Worm (Caenorhabditis elegans) whole organism, young adult: ENCODE results near the gene degl-2.

Experiments used
- B0261.1 ChIP-seq: sonication (generic microtip); optimal IDR thresholded peaks from 2 replicates; lab custom pipeline; 2016; ENCODE audit warnings: mild to moderate bottlenecking, missing genetic modification characterization, moderate library complexity, missing compliant biosample characterization
- B0336.3 ChIP-seq: fragments of 200-800 bp; sonication (Bioruptor generic); IDR thresholded peaks from 2 replicates; pipeline ENCODE4 v1.3.6; 2022; ENCODE audit warnings: missing genetic modification characterization, missing compliant biosample characterization
- C06A6.2 ChIP-seq: fragments of 200-800 bp; sonication (Bioruptor generic); conservative IDR thresholded peaks from 2 replicates; pipeline ENCODE4 v1.3.6; 2022; ENCODE audit warnings: missing genetic modification characterization, missing compliant biosample characterization
- C17E4.6 ChIP-seq: fragments of 200-800 bp; sonication (Bioruptor generic); IDR thresholded peaks from 2 replicates; pipeline ENCODE4 v1.3.6; 2022; ENCODE audit warnings: missing genetic modification reagents, missing genetic modification characterization, missing compliant biosample characterization
- D2030.7 ChIP-seq: fragments of 200-800 bp; sonication (Bioruptor generic); IDR thresholded peaks from 2 replicates; pipeline ENCODE4 v1.3.6; 2022; ENCODE audit warnings: missing genetic modification reagents, missing genetic modification characterization, missing compliant biosample characterization
- F10E7.11 ChIP-seq: sonication (generic microtip); optimal IDR thresholded peaks from 2 replicates; lab custom pipeline; 2017; ENCODE audit warnings: mild to moderate bottlenecking, missing genetic modification characterization, moderate library complexity, missing compliant biosample characterization
- F33H1.4 ChIP-seq: fragments of 200-800 bp; sonication (Bioruptor generic); IDR thresholded peaks from 2 replicates; pipeline ENCODE4 v1.3.6; 2022; ENCODE audit warnings: missing genetic modification reagents, missing genetic modification characterization, missing compliant biosample characterization
- F39B2.1 ChIP-seq: fragments of 200-800 bp; sonication (Bioruptor generic); IDR thresholded peaks from 2 replicates; pipeline ENCODE4 v1.3.6; 2022; ENCODE audit warnings: missing genetic modification reagents, missing genetic modification characterization, missing compliant biosample characterization
- F49E8.2 ChIP-seq: sonication (generic microtip); optimal IDR thresholded peaks from 3 replicates; lab custom pipeline; 2017; ENCODE audit warnings: missing genetic modification characterization, mild to moderate bottlenecking, missing compliant biosample characterization, antibody characterized with exemption, moderate library complexity; ENCODE audit not compliant: insufficient read depth
- F52B5.7 ChIP-seq: sonication (generic microtip); optimal IDR thresholded peaks from 2 replicates; lab custom pipeline; 2016; ENCODE audit warnings: mild to moderate bottlenecking, missing genetic modification characterization, missing compliant biosample characterization
- F55B11.4 ChIP-seq: sonication (generic microtip); optimal IDR thresholded peaks from 2 replicates; lab custom pipeline; 2016; ENCODE audit warnings: missing compliant biosample characterization, missing genetic modification characterization, borderline replicate concordance; ENCODE audit not compliant: insufficient read depth
- F57A8.1 ChIP-seq: fragments of 200-800 bp; sonication (Bioruptor generic); optimal IDR thresholded peaks from 2 replicates; lab custom pipeline; 2018; ENCODE audit warnings: mild to moderate bottlenecking, missing genetic modification characterization, moderate library complexity, missing compliant biosample characterization
- T07F8.4 ChIP-seq: sonication (generic microtip); optimal IDR thresholded peaks from 2 replicates; lab custom pipeline; 2016; ENCODE audit warnings: mild to moderate bottlenecking, missing genetic modification characterization, moderate library complexity, missing compliant biosample characterization
- T26A5.8 ChIP-seq: sonication (generic microtip); optimal IDR thresholded peaks from 2 replicates; lab custom pipeline; 2016; ENCODE audit warnings: missing genetic modification characterization, missing compliant biosample characterization
- aptf-2 ChIP-seq: fragments of 200-800 bp; sonication (Bioruptor generic); conservative IDR thresholded peaks from 2 replicates; pipeline ENCODE4 v1.3.6; 2022; ENCODE audit warnings: missing genetic modification reagents, missing genetic modification characterization, missing compliant biosample characterization
- aptf-3 ChIP-seq: fragments of 200-800 bp; sonication (Bioruptor generic); IDR thresholded peaks from 2 replicates; pipeline ENCODE4 v1.3.6; 2022; ENCODE audit warnings: missing genetic modification characterization, missing compliant biosample characterization
- attf-3 ChIP-seq: fragments of 200-800 bp; sonication (Bioruptor generic); conservative IDR thresholded peaks from 2 replicates; pipeline ENCODE4 v1.3.6; 2022; ENCODE audit warnings: missing genetic modification reagents, missing genetic modification characterization, missing compliant biosample characterization
- cebp-2 ChIP-seq: fragments of 200-800 bp; sonication (Bioruptor generic); IDR thresholded peaks from 2 replicates; pipeline ENCODE4 v1.3.6; 2022; ENCODE audit warnings: missing genetic modification characterization, missing compliant biosample characterization
- die-1 ChIP-seq: sonication (generic microtip); optimal IDR thresholded peaks from 2 replicates; lab custom pipeline; 2016; ENCODE audit warnings: missing genotype, mild to moderate bottlenecking, missing genetic modification characterization, missing compliant biosample characterization
- dox-1 ChIP-seq: fragments of 200-800 bp; sonication (Bioruptor generic); IDR thresholded peaks from 2 replicates; pipeline ENCODE4 v1.3.6; 2022; ENCODE audit warnings: missing genetic modification reagents, missing genetic modification characterization, missing compliant biosample characterization
- egl-18 ChIP-seq: fragments of 200-800 bp; sonication (Bioruptor generic); IDR thresholded peaks from 2 replicates; pipeline ENCODE4 v1.3.6; 2022; ENCODE audit warnings: missing genetic modification reagents, missing genetic modification characterization, missing compliant biosample characterization
- hlh-12 ChIP-seq: sonication (generic microtip); optimal IDR thresholded peaks from 2 replicates; lab custom pipeline; 2016; ENCODE audit warnings: missing genetic modification characterization, missing compliant biosample characterization
- hlh-26 ChIP-seq: fragments of 200-800 bp; sonication (Bioruptor generic); conservative IDR thresholded peaks from 2 replicates; pipeline ENCODE4 v1.3.6; 2022; ENCODE audit warnings: missing genetic modification reagents, missing genetic modification characterization, missing compliant biosample characterization
- hmg-20 ChIP-seq: fragments of 200-800 bp; sonication (Bioruptor generic); IDR thresholded peaks from 2 replicates; pipeline ENCODE4 v1.3.6; 2022; ENCODE audit warnings: missing genetic modification reagents, missing genetic modification characterization, missing compliant biosample characterization
- hsf-1 ChIP-seq: fragments of 200-800 bp; sonication (Bioruptor generic); IDR thresholded peaks from 2 replicates; pipeline ENCODE4 v1.3.6; 2022; ENCODE audit warnings: missing genetic modification reagents, missing genetic modification characterization, missing compliant biosample characterization
- lag-1 ChIP-seq: fragments of 200-800 bp; sonication (Bioruptor generic); IDR thresholded peaks from 2 replicates; pipeline ENCODE4 v1.3.6; 2022; ENCODE audit warnings: missing genetic modification reagents, missing genetic modification characterization, missing compliant biosample characterization
- let-526 ChIP-seq: fragments of 200-800 bp; sonication (Bioruptor generic); IDR thresholded peaks from 2 replicates; pipeline ENCODE4 v1.3.6; 2022; ENCODE audit warnings: missing genetic modification reagents, missing genetic modification characterization, missing compliant biosample characterization
- let-607 ChIP-seq, 2 experiments: fragments of 200-800 bp in 1 of 2; sonication (Bioruptor generic) in 1 of 2; sonication (generic microtip) in 1 of 2; optimal IDR thresholded peaks; 2 replicates each; lab custom pipeline; 2016 to 2018; ENCODE audit warnings: mild to moderate bottlenecking in 2 of 2, missing compliant biosample characterization in 2 of 2, missing genetic modification characterization in 2 of 2, moderate library complexity in 2 of 2, missing genotype in 1 of 2
- lin-40 ChIP-seq: sonication (generic microtip); optimal IDR thresholded peaks from 2 replicates; lab custom pipeline; 2016; ENCODE audit warnings: missing genetic modification characterization, mild to moderate bottlenecking, missing compliant biosample characterization, missing genotype, missing genetic modification reagents
- lin-54 ChIP-seq: fragments of 200-800 bp; sonication (Bioruptor generic); optimal IDR thresholded peaks from 2 replicates; lab custom pipeline; 2018; ENCODE audit warnings: mild to moderate bottlenecking, missing genetic modification characterization, missing compliant biosample characterization
- madf-6 ChIP-seq: fragments of 200-800 bp; sonication (Bioruptor generic); IDR thresholded peaks from 2 replicates; pipeline ENCODE4 v1.3.6; 2022; ENCODE audit warnings: missing genetic modification reagents, missing genetic modification characterization, missing compliant biosample characterization
- nfyb-1 ChIP-seq: fragments of 200-800 bp; sonication (Bioruptor generic); IDR thresholded peaks from 2 replicates; pipeline ENCODE4 v1.3.6; 2022; ENCODE audit warnings: missing genetic modification reagents, missing genetic modification characterization, missing compliant biosample characterization
- nhr-80 ChIP-seq: sonication (generic microtip); optimal IDR thresholded peaks from 2 replicates; lab custom pipeline; 2016; ENCODE audit warnings: missing genetic modification characterization, missing compliant biosample characterization
- nhr-90 ChIP-seq: sonication (generic microtip); optimal IDR thresholded peaks from 2 replicates; lab custom pipeline; 2016; ENCODE audit warnings: missing genotype, mild to moderate bottlenecking, missing genetic modification characterization, missing compliant biosample characterization
- pha-4 ChIP-seq: fragments of 150-350 bp; sonication (generic microtip); optimal IDR thresholded peaks from 2 replicates; lab custom pipeline; 2014; ENCODE audit warnings: missing biosample characterization, missing genetic modification reagents, missing genetic modification characterization
- rec-8 ChIP-seq, 2 experiments: sonication (generic microtip); optimal IDR thresholded peaks; 2 replicates each; lab custom pipeline; 2016; ENCODE audit warnings: mild to moderate bottlenecking in 2 of 2, missing genetic modification characterization in 2 of 2, missing genetic modification reagents in 2 of 2, missing genotype in 2 of 2, missing biosample characterization in 1 of 2, missing compliant biosample characterization in 1 of 2, moderate library complexity in 1 of 2
- sea-2 ChIP-seq: fragments of 200-800 bp; sonication (Bioruptor generic); IDR thresholded peaks from 2 replicates; pipeline ENCODE4 v1.3.6; 2022; ENCODE audit warnings: missing genetic modification characterization, missing compliant biosample characterization
- snpc-1.3 ChIP-seq: sonication (generic microtip); optimal IDR thresholded peaks from 2 replicates; lab custom pipeline; 2017; ENCODE audit warnings: missing genetic modification characterization, mild to moderate bottlenecking, missing compliant biosample characterization, antibody characterized with exemption, moderate library complexity, missing genotype, missing genetic modification reagents; ENCODE audit not compliant: insufficient read depth
- tbp1 ChIP-seq: fragments of 200-800 bp; sonication (Bioruptor generic); optimal IDR thresholded peaks from 2 replicates; lab custom pipeline; 2018; ENCODE audit warnings: mild to moderate bottlenecking, missing genetic modification characterization, missing compliant biosample characterization
- unc-62 ChIP-seq: fragments of 150-350 bp; optimal IDR thresholded peaks from 2 replicates; lab custom pipeline; 2014; ENCODE audit warnings: missing biosample characterization, missing genetic modification reagents, missing genetic modification characterization
- zfh-2 ChIP-seq: fragments of 200-800 bp; sonication (Bioruptor generic); conservative IDR thresholded peaks from 2 replicates; pipeline ENCODE4 v1.3.6; 2022; ENCODE audit warnings: missing genetic modification reagents, missing genetic modification characterization, missing compliant biosample characterization
- ztf-22 ChIP-seq: fragments of 200-800 bp; sonication (Bioruptor generic); optimal IDR thresholded peaks from 2 replicates; lab custom pipeline; 2018; ENCODE audit warnings: mild to moderate bottlenecking, missing genetic modification characterization, moderate library complexity, missing compliant biosample characterization
- ztf-26 ChIP-seq: sonication (generic microtip); optimal IDR thresholded peaks from 2 replicates; lab custom pipeline; 2017; ENCODE audit warnings: missing genetic modification characterization, missing compliant biosample characterization

The degl-2 gene

ce11 chrIV:9614060-9614459 is 29.2 kb upstream of the degl-2 start:
- TF ChIP-seq dox-1 (GFP tag; lab: Robert Waterston, UW) (no peak), C06A6.2 (GFP tag; lab: Robert Waterston, UW) (no peak), attf-3 (GFP tag; lab: Robert Waterston, UW) (no peak), C17E4.6 (GFP tag; lab: Robert Waterston, UW) (no peak), lag-1 (GFP tag; lab: Robert Waterston, UW) (no peak), lin-40 (tag; lab: Kevin White, UChicago) (no peak)

- TF ChIP-seq F49E8.2 (no peak), nhr-90 (no peak), aptf-3 (GFP tag; lab: Robert Waterston, UW) (no peak), B0261.1 (tag; lab: Kevin White, UChicago) (no peak), F55B11.4 (tag; lab: Kevin White, UChicago) (no peak), lin-54 (GFP tag; lab: Kevin White, UChicago) (no peak), F33H1.4 (GFP tag; lab: Robert Waterston, UW) (no peak), zfh-2 (no peak), let-607 (tag; optimal IDR thresholded peaks at IDR 0.05; lab: Kevin White, UChicago) (no peak), snpc-1.3 (tag; lab: Kevin White, UChicago) (no peak), B0336.3 (GFP tag; lab: Robert Waterston, UW) (no peak), F39B2.1 (GFP tag; lab: Robert Waterston, UW) (no peak), hlh-12 (tag; lab: Kevin White, UChicago) (no peak), madf-6 (GFP tag; lab: Robert Waterston, UW) (no peak), T07F8.4 (tag; lab: Kevin White, UChicago) (no peak), hmg-20 (no peak), ztf-26 (tag; lab: Kevin White, UChicago) (no peak), tbp1 (GFP tag; lab: Kevin White, UChicago) (no peak)
- TF ChIP-seq, all 124 proteins: peak for 0
Measured at ce11 chrIV:9614695-9615094, 28.6 kb upstream of the degl-2 start, which contains the start of gene elt-1. TSS of gene elt-1 (plus strand) at chrIV:9614995.

- TF ChIP-seq die-1 (tag; lab: Kevin White, UChicago), result no peak
- TF ChIP-seq nfyb-1, result 0 out of 2 replicates have a peak, but pooled peaks have one; percentile 3
- TF ChIP-seq D2030.7 (GFP tag; lab: Robert Waterston, UW), result no peak
- no peak for TF ChIP-seq aptf-2 (GFP tag; lab: Robert Waterston, UW)
- no peak for TF ChIP-seq F10E7.11 (tag; lab: Kevin White, UChicago)
- no peak for TF ChIP-seq ztf-22 (GFP tag; lab: Kevin White, UChicago)
Measured at ce11 chrIV:9615511-9615910, 27.8 kb upstream of the degl-2 start.

ce11 chrIV:9617358-9617757 is 25.9 kb upstream of the degl-2 start:
- TF ChIP-seq unc-62 (GFP tag; lab: Kevin White, UChicago), result peak; percentile 53
- no peak for TF ChIP-seq F57A8.1 (GFP tag; lab: Kevin White, UChicago)

DNA sequence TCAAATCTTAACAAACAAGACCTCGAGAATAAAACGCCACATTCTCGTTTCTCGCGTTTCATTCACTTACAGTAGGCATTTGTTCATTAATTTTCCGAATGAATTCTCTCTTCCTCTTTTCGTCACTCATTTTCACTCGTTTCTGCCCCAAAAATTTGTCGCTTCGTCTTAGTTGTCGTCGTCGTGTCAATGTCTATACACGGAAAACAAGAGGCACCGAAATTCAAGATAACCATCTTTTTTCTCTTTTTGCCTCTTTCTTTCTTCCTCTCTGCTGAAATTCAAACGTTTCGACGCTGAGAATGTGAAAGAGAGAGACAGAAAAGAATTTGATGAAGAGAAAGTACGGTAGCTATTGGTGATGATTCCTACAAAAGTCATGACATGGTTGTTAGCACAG is 25.3 kb upstream of the degl-2 start:
- TF ChIP-seq sea-2 (no peak), egl-18 (GFP tag; lab: Robert Waterston, UW) (no peak), F49E8.2 (no peak), hsf-1 (GFP tag; lab: Robert Waterston, UW) (no peak), hlh-26 (GFP tag; lab: Robert Waterston, UW) (no peak), rec-8 (tag; optimal IDR thresholded peaks at IDR 0.05; lab: Kevin White, UChicago) (no peak), F52B5.7 (tag; lab: Kevin White, UChicago) (no peak), cebp-2 (GFP tag; lab: Robert Waterston, UW) (no peak), snpc-1.3 (tag; lab: Kevin White, UChicago) (no peak), T26A5.8 (tag; lab: Kevin White, UChicago) (no peak), pha-4 (tag; lab: Kevin White, UChicago) (no peak), let-526 (GFP tag; lab: Robert Waterston, UW) (no peak), nhr-80 (tag; lab: Kevin White, UChicago) (no peak)
